Worm (Caenorhabditis elegans): ENCODE results near the gene ZK930.2.
A peak's percentile ranks its signal among the peaks of the same experiment; 100 is the strongest.

Gene ZK930.2

ce11 chrII:11893323-11893722 lies at the start of gene ZK930.2:
Gene ZK930.2 (minus strand): TSS chrII:11893423.
- TF ChIP-seq sup-37 (GFP tag; optimal IDR thresholded peaks at IDR 0.05) (no peak), efl-1 (optimal IDR thresholded peaks at IDR 0.05) (no peak), efl-1 (GFP tag; optimal IDR thresholded peaks at IDR 0.05 in 1 of 2) (peak in 1 of 2 experiments; percentile 27)

ce11 chrII:11936393-11936792 lies 43.2 kb upstream of the ZK930.2 start:
- TF ChIP-seq mep-1 (tag; optimal IDR thresholded peaks at IDR 0.05), result no peak
- no peak for TF ChIP-seq efl-1 (optimal IDR thresholded peaks at IDR 0.05)
- peak in 1 of 2 experiments; percentile 66 for TF ChIP-seq efl-1 (GFP tag; optimal IDR thresholded peaks at IDR 0.05 in 1 of 2)

ce11 chrII:11935266-11935665 lies 42.0 kb upstream of the ZK930.2 start, which contains the start of gene lin-29:
Gene lin-29 (minus strand): TSS chrII:11935343.
- TF ChIP-seq grh-1 (GFP tag; IDR thresholded peaks at IDR 0.05) (no peak), snpc-4 (tag; optimal IDR thresholded peaks at IDR 0.05) (no peak), fos-1 (tag; optimal IDR thresholded peaks at IDR 0.05) (no peak), blmp-1 (tag; optimal IDR thresholded peaks at IDR 0.05) (peak; percentile 73), lin-15B (tag; optimal IDR thresholded peaks at IDR 0.05) (no peak)

- TF ChIP-seq nhr-12 (tag; optimal IDR thresholded peaks at IDR 0.05) (no peak), nhr-90 (tag; optimal IDR thresholded peaks at IDR 0.05; ENCODE audit: poor library complexity) (no peak), ceh-63 (GFP tag; optimal IDR thresholded peaks at IDR 0.05) (no peak), dpl-1 (GFP tag; optimal IDR thresholded peaks at IDR 0.05) (no peak), nhr-47 (tag; optimal IDR thresholded peaks at IDR 0.05) (no peak)
These were observed 36.9 kb upstream of the ZK930.2 start for ce11 chrII:11930132-11930531.

- TF ChIP-seq nhr-20 (tag; optimal IDR thresholded peaks at IDR 0.05) (no peak), lin-14 (GFP tag; optimal IDR thresholded peaks at IDR 0.05) (peak; percentile 26), lir-3 (tag; optimal IDR thresholded peaks at IDR 0.05; ENCODE audit: poor library complexity) (no peak), efl-1 (optimal IDR thresholded peaks at IDR 0.05) (no peak), efl-1 (GFP tag; optimal IDR thresholded peaks at IDR 0.05 in 1 of 2) (peak in 1 of 2 experiments; percentile 65), pqm-1 (tag; optimal IDR thresholded peaks at IDR 0.05) (no peak), blmp-1 (tag; optimal IDR thresholded peaks at IDR 0.05) (peak; percentile 78)
These were observed 35.5 kb upstream of the ZK930.2 start for ce11 chrII:11928752-11929151.

- TF ChIP-seq dsc-1 (tag; optimal IDR thresholded peaks at IDR 0.05) (no peak), irx-1 (tag; optimal IDR thresholded peaks at IDR 0.05) (no peak), ztf-11 (tag; optimal IDR thresholded peaks at IDR 0.05) (no peak), tbx-2 (tag; optimal IDR thresholded peaks at IDR 0.05) (no peak), ceh-90 (tag; optimal IDR thresholded peaks at IDR 0.05) (no peak), unc-98 (GFP tag; IDR thresholded peaks at IDR 0.05) (no peak), nhr-77 (tag; optimal IDR thresholded peaks at IDR 0.05) (no peak), efl-3 (GFP tag; optimal IDR thresholded peaks at IDR 0.05) (no peak), mab-9 (GFP tag; IDR thresholded peaks at IDR 0.05) (no peak), nhr-84 (tag; optimal IDR thresholded peaks at IDR 0.05) (no peak), pax-3 (tag; optimal IDR thresholded peaks at IDR 0.05) (no peak), egl-13 (tag; optimal IDR thresholded peaks at IDR 0.05) (no peak), blmp-1 (tag; optimal IDR thresholded peaks at IDR 0.05) (no peak), lin-14 (GFP tag; optimal IDR thresholded peaks at IDR 0.05) (no peak), jun-1 (tag; optimal IDR thresholded peaks at IDR 0.05) (no peak)
These were observed 33.3 kb upstream of the ZK930.2 start for ce11 chrII:11926501-11926900.

ce11 chrII:11925203-11925602 lies 32.0 kb upstream of the ZK930.2 start:
- TF ChIP-seq C34B4.2 (tag; optimal IDR thresholded peaks at IDR 0.05), result no peak
- TF ChIP-seq pqm-1 (tag; optimal IDR thresholded peaks at IDR 0.05), result no peak
- no peak for TF ChIP-seq rnt-1 (tag; optimal IDR thresholded peaks at IDR 0.05)
- no peak for TF ChIP-seq nhr-47 (tag; optimal IDR thresholded peaks at IDR 0.05)
- no peak for TF ChIP-seq mab-9 (GFP tag; IDR thresholded peaks at IDR 0.05)
- no peak for TF ChIP-seq unc-86 (tag; optimal IDR thresholded peaks at IDR 0.05)
- no peak for TF ChIP-seq fkh-8 (tag; optimal IDR thresholded peaks at IDR 0.05)
- TF ChIP-seq aly-2 (tag; optimal IDR thresholded peaks at IDR 0.05), result no peak
- no peak for TF ChIP-seq C04F5.9 (tag; optimal IDR thresholded peaks at IDR 0.05)
- no peak for TF ChIP-seq ces-1 (GFP tag; optimal IDR thresholded peaks at IDR 0.05)
- no peak for TF ChIP-seq elt-3 (tag; optimal IDR thresholded peaks at IDR 0.05)
- TF ChIP-seq egl-27 (tag; optimal IDR thresholded peaks at IDR 0.05), result no peak
- TF ChIP-seq snu-23 (GFP tag; optimal IDR thresholded peaks at IDR 0.05), result no peak
- TF ChIP-seq isw-1 (GFP tag; IDR thresholded peaks at IDR 0.05), result no peak
- TF ChIP-seq nhr-20 (tag; optimal IDR thresholded peaks at IDR 0.05), result no peak
- no peak for TF ChIP-seq C16A3.4 (tag; optimal IDR thresholded peaks at IDR 0.05)

Data from whole organism, L1 larva.